Worm (Caenorhabditis elegans) whole organism, late embryonic: ENCODE results near the gene B0034.7.

Source experiments
- ama-1 ChIP-seq: fragments of 150-350 bp; optimal IDR thresholded peaks from 2 replicates; lab custom pipeline; 2014
- ceh-19 ChIP-seq: fragments of 200-800 bp; sonication (Bioruptor generic); optimal IDR thresholded peaks from 2 replicates; lab custom pipeline; 2018; ENCODE audit warnings: mild to moderate bottlenecking, missing genetic modification characterization, missing compliant biosample characterization
- ceh-2 ChIP-seq: sonication (generic microtip); optimal IDR thresholded peaks from 2 replicates; lab custom pipeline; 2016; ENCODE audit warnings: missing genotype, missing genetic modification characterization, missing compliant biosample characterization
- ceh-24 ChIP-seq: sonication (generic microtip); optimal IDR thresholded peaks from 2 replicates; lab custom pipeline; 2016; ENCODE audit warnings: mild to moderate bottlenecking, missing genetic modification characterization, missing compliant biosample characterization
- ceh-48 ChIP-seq: sonication (generic microtip); optimal IDR thresholded peaks from 2 replicates; lab custom pipeline; 2016; ENCODE audit warnings: missing genetic modification characterization, inconsistent platforms, missing compliant biosample characterization
- fkh-10 ChIP-seq: fragments of 150-350 bp; optimal IDR thresholded peaks from 2 replicates; lab custom pipeline; 2014; ENCODE audit warnings: missing biosample characterization, missing genetic modification reagents, missing genetic modification characterization
- fkh-6 ChIP-seq: sonication (generic microtip); optimal IDR thresholded peaks from 2 replicates; lab custom pipeline; 2016; ENCODE audit warnings: missing genetic modification characterization, missing compliant biosample characterization
- gmeb-2 ChIP-seq: sonication (generic microtip); optimal IDR thresholded peaks from 2 replicates; lab custom pipeline; 2016; ENCODE audit warnings: missing genetic modification characterization, inconsistent platforms, missing compliant biosample characterization
- hlh-6 ChIP-seq: sonication (generic microtip); optimal IDR thresholded peaks from 2 replicates; lab custom pipeline; 2016; ENCODE audit warnings: missing genotype, missing genetic modification characterization, missing compliant biosample characterization
- hlh-8 ChIP-seq: sonication (generic microtip); optimal IDR thresholded peaks from 2 replicates; lab custom pipeline; 2016; ENCODE audit warnings: missing genotype, missing genetic modification characterization, missing compliant biosample characterization
- mec-3 ChIP-seq: sonication (generic microtip); optimal IDR thresholded peaks from 2 replicates; lab custom pipeline; 2016; ENCODE audit warnings: borderline replicate concordance, missing genetic modification characterization, missing compliant biosample characterization
- pha-4 ChIP-seq: fragments of 150-350 bp; optimal IDR thresholded peaks from 2 replicates; lab custom pipeline; 2018; ENCODE audit warnings: missing biosample characterization, missing genetic modification reagents, missing genetic modification characterization
- pqm-1 ChIP-seq: sonication (generic microtip); optimal IDR thresholded peaks from 2 replicates; lab custom pipeline; 2016; ENCODE audit warnings: missing genetic modification characterization, missing compliant biosample characterization

DNA sequence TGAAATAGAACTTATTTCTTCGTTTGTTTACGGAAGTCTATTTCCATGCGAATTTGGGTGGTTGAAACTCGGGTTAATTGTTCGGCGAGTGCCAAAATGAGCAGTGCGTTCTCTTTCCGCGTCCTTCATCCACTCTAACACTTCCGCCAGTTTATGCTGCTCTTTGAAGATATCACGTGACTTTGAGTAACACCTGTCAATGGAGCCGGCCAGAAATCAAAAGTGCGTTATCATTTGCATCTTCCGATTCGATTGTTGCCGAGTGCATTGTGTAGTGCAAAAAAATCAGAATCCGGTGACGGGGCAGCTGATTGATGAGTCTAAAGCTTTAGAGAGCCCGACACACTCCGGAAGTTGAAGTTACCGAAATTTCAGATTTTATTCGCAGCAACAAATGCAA is 39.6 kb downstream of the B0034.7 start:
- no peak for TF ChIP-seq pha-4
- no peak for TF ChIP-seq hlh-8 (tag; lab: Kevin White, UChicago)
- TF ChIP-seq ama-1 (lab: Kevin White, UChicago), result no peak
- no peak for TF ChIP-seq mec-3
- no peak for TF ChIP-seq ceh-24
- TF ChIP-seq gmeb-2 (tag; lab: Kevin White, UChicago), result no peak
- TF ChIP-seq fkh-10 (GFP tag; lab: Kevin White, UChicago), result no peak
- no peak for TF ChIP-seq hlh-6 (tag; lab: Kevin White, UChicago)
- no peak for TF ChIP-seq ceh-48 (tag; lab: Kevin White, UChicago)
- no peak for TF ChIP-seq pqm-1
- no peak for TF ChIP-seq ceh-2 (tag; lab: Kevin White, UChicago)
- no peak for TF ChIP-seq fkh-6 (tag; lab: Kevin White, UChicago)
- no peak for TF ChIP-seq ceh-19 (GFP tag; lab: Kevin White, UChicago)
